Worm (Caenorhabditis elegans) whole organism, L4/young adult: ENCODE measurements around the gene nhr-183.

Experiments used
- dao-5 ChIP-seq: sonication (generic microtip); optimal IDR thresholded peaks from 2 replicates; lab custom pipeline; 2016; ENCODE audit warnings: missing genotype, missing genetic modification characterization, moderate library complexity, missing compliant biosample characterization
- him-1 ChIP-seq: sonication (generic microtip); optimal IDR thresholded peaks from 2 replicates; lab custom pipeline; 2016; ENCODE audit warnings: missing genotype, missing genetic modification reagents, missing genetic modification characterization, missing compliant biosample characterization

DNA sequence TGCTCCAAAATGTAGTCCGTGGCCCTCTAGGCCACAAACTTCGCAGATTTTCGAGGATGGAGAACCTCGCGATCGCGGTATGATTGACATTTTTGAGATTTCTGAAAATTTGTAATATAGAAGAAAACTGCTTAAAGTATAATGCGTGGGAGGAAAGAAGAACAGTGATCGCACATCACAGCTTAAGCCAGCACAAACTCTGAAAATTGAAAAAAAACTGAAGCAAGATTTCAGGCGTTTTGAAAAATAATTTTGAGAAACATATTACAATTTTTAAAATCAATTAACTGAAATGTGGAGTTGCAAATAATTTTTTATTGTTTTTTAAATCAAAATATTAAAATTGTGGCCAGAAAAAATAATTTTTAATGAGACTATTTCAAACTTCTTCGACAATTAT, 2.5 kb upstream of the nhr-183 start, which contains the start of gene nhr-275:
- TF ChIP-seq him-1, result no peak
- no peak for TF ChIP-seq dao-5 (tag; lab: Kevin White, UChicago)
